Worm (Caenorhabditis elegans): Measurements from ENCODE around the gene trpp-9.
A peak's percentile ranks its signal among the peaks of the same experiment; 100 is the strongest.

ce11 chrX:11608110-11608759 lies 44.5 kb downstream of the trpp-9 start:
- TF ChIP-seq ceh-14 (tag; optimal IDR thresholded peaks at IDR 0.05) (no peak), hlh-30 (tag; optimal IDR thresholded peaks at IDR 0.05; ENCODE audit: insufficient read depth) (no peak), ceh-9 (tag; optimal IDR thresholded peaks at IDR 0.05) (no peak), T23F11.4 (GFP tag; optimal IDR thresholded peaks at IDR 0.05) (no peak), pqm-1 (tag; optimal IDR thresholded peaks at IDR 0.05) (no peak), Y22D7AL.16 (tag; optimal IDR thresholded peaks at IDR 0.05) (no peak), ceh-18 (tag; optimal IDR thresholded peaks at IDR 0.05) (no peak), hlh-8 (tag; optimal IDR thresholded peaks at IDR 0.05) (no peak), pha-4 (tag; optimal IDR thresholded peaks at IDR 0.05) (no peak), nfya-1 (tag; optimal IDR thresholded peaks at IDR 0.05) (peak; percentile 40)
